Fruit fly (Drosophila melanogaster): ENCODE results near the gene CG43783.

CG43783 gene

dm6 chr3L:8891167-8891618 lies 62.9 kb downstream of the CG43783 start, which contains the start of gene Mcm7 (continued):
- TF ChIP-seq row (GFP tag; IDR thresholded peaks at IDR 0.05) (peak; percentile 41), sens (GFP tag) (peak; percentile 22), nmo (GFP tag; optimal IDR thresholded peaks at IDR 0.05) (peak; percentile 44), E2f1 (GFP tag; IDR thresholded peaks at IDR 0.05) (peak; percentile 71), vnd (GFP tag; IDR thresholded peaks at IDR 0.05; ENCODE audit: partially characterized antibody) (peak; percentile 48; the same call in 1 of the 3 replicates), CG11560 (tag; IDR thresholded peaks at IDR 0.05) (peak; percentile 6; the same call in 1 of the 3 replicates), peb (GFP tag; IDR thresholded peaks at IDR 0.05) (no peak), Neu2 (GFP tag; optimal IDR thresholded peaks at IDR 0.05; ENCODE audit: borderline replicate concordance) (no peak), Gug (GFP tag; IDR thresholded peaks at IDR 0.05) (no peak), phol (tag; optimal IDR thresholded peaks at IDR 0.05) (peak; percentile 20), Dref (GFP tag; IDR thresholded peaks at IDR 0.05) (peak; percentile 39; the same call in 1 of the 2 replicates), Lhr (GFP tag; optimal IDR thresholded peaks at IDR 0.05) (peak; percentile 77), Meics (GFP tag; optimal IDR thresholded peaks at IDR 0.05) (no peak), gem (tag; optimal IDR thresholded peaks at IDR 0.05) (no peak), dimm (GFP tag; IDR thresholded peaks at IDR 0.05) (no peak), Jarid2 (GFP tag; optimal IDR thresholded peaks at IDR 0.05) (no peak), CG2889 (GFP tag; IDR thresholded peaks at IDR 0.05) (no peak), D19B (GFP tag; optimal IDR thresholded peaks at IDR 0.05) (no peak), kay (GFP tag; optimal IDR thresholded peaks at IDR 0.05) (no peak), CG18262 (tag; optimal IDR thresholded peaks at IDR 0.05) (no peak), Pdp1 (GFP tag; optimal IDR thresholded peaks at IDR 0.05) (peak in 1 of 2 experiments; percentile 98), Dp (GFP tag; optimal IDR thresholded peaks at IDR 0.05) (peak; percentile 88), Hmr (GFP tag; optimal IDR thresholded peaks at IDR 0.05) (peak; percentile 23), knrl (GFP tag; IDR thresholded peaks at IDR 0.05; ENCODE audit: partially characterized antibody) (peak; percentile 70), unc-4 (GFP tag; IDR thresholded peaks at IDR 0.05; ENCODE audit: partially characterized antibody) (peak; percentile 62), grn (GFP tag; optimal IDR thresholded peaks at IDR 0.05) (peak; percentile 63), Sry-δ (GFP tag; optimal IDR thresholded peaks at IDR 0.05) (peak; percentile 80), CG4707 (GFP tag; optimal IDR thresholded peaks at IDR 0.05) (no peak), CG8924 (tag; optimal IDR thresholded peaks at IDR 0.05) (no peak), Ada2b (GFP tag; IDR thresholded peaks at IDR 0.05) (no peak), CG12071 (GFP tag; optimal IDR thresholded peaks at IDR 0.05) (no peak), CG14014 (GFP tag; IDR thresholded peaks at IDR 0.05) (no peak), CG9932 (GFP tag; IDR thresholded peaks at IDR 0.05) (0 out of 2 replicates have a peak, but pooled peaks have one; percentile 30), CG12391 (tag; optimal IDR thresholded peaks at IDR 0.05) (peak; percentile 28), Dll (GFP tag; IDR thresholded peaks at IDR 0.05; ENCODE audit: partially characterized antibody) (peak; percentile 70; the same call in 2 of the 4 replicates), Dip3 (GFP tag; optimal IDR thresholded peaks at IDR 0.05) (peak; percentile 48), lola (GFP tag; optimal IDR thresholded peaks at IDR 0.05) (no peak), CG3847 (GFP tag; IDR thresholded peaks at IDR 0.05) (peak; percentile 66; the same call in 1 of the 2 replicates), sd (tag; optimal IDR thresholded peaks at IDR 0.05) (no peak), BEAF-32 (GFP tag; optimal IDR thresholded peaks at IDR 0.05) (peak; percentile 80), inv (GFP tag; IDR thresholded peaks at IDR 0.05; ENCODE audit: partially characterized antibody) (peak; percentile 45; the same call in 1 of the 2 replicates), CG8478 (optimal IDR thresholded peaks at IDR 0.05) (peak; percentile 51), CG13287 (GFP tag; IDR thresholded peaks at IDR 0.05; ENCODE audit: partially characterized antibody) (peak; percentile 64), stwl (tag; optimal IDR thresholded peaks at IDR 0.05) (peak; percentile 22), CTCF (GFP tag; optimal IDR thresholded peaks at IDR 0.05) (peak; percentile 72), CG10565 (GFP tag; optimal IDR thresholded peaks at IDR 0.05) (no peak), prd (optimal IDR thresholded peaks at IDR 0.05) (peak in 1 of 2 experiments; percentile 58), prd (GFP tag; IDR thresholded peaks at IDR 0.05) (no peak), Myb (GFP tag; optimal IDR thresholded peaks at IDR 0.05) (peak; percentile 55), GATAe (GFP tag; conservative IDR thresholded peaks at IDR 0.05) (no peak), CG2199 (GFP tag; IDR thresholded peaks at IDR 0.05) (no peak)

Data from whole organism, embryonic.